Worm (Caenorhabditis elegans): ENCODE measurements around the gene F56A11.6.

DNA sequence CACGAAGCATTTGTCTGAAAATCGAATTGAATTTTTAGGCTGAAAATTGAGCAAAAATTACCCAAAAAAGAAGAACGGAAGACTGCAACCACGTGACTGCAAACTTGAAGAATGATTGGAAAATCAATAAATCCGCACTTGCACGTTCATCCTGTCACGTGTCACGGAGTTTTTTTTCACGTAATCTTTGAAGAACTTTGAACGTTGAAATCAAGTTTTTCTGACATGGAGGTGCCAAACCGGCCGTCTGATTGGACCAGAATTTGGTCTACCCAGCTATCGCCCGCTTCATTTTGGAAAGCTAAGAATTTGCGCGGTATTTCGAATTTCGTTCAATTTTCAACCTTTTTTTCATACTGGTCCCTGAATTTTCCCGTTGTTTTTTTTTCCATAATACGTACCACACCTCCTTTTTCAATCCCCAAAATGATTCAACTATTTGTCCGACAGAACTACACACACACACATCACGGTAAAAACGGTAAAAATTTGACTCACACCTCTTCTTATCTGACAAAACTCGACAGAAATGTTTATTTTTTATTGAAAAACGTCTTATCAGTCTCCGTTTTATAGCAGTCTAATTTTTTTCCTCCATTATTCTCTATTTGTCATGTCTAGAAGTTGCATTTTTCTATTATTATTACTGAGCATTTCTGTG lies 14.4 kb upstream of the F56A11.6 start, which contains the start of the genes C18H7.7 and C18H7.11:
- TF ChIP-seq scrt-1 (GFP tag; IDR thresholded peaks at IDR 0.05) (no peak), ama-1 (optimal IDR thresholded peaks at IDR 0.05) (no peak), B0310.2 (tag; optimal IDR thresholded peaks at IDR 0.05) (no peak), tbx-11 (GFP tag; IDR thresholded peaks at IDR 0.05) (no peak), aly-1 (tag; optimal IDR thresholded peaks at IDR 0.05) (no peak), ceh-13 (GFP tag; optimal IDR thresholded peaks at IDR 0.05) (no peak), hmbx-1 (tag; optimal IDR thresholded peaks at IDR 0.05) (no peak), tra-4 (tag; optimal IDR thresholded peaks at IDR 0.05) (no peak), flt-1 (GFP tag; IDR thresholded peaks at IDR 0.05) (no peak), tbx-37 (GFP tag; conservative IDR thresholded peaks at IDR 0.05) (no peak)

Measured in whole organism, early embryonic.